Fruit fly (Drosophila melanogaster): ENCODE data around the gene Arp3.

DNA sequence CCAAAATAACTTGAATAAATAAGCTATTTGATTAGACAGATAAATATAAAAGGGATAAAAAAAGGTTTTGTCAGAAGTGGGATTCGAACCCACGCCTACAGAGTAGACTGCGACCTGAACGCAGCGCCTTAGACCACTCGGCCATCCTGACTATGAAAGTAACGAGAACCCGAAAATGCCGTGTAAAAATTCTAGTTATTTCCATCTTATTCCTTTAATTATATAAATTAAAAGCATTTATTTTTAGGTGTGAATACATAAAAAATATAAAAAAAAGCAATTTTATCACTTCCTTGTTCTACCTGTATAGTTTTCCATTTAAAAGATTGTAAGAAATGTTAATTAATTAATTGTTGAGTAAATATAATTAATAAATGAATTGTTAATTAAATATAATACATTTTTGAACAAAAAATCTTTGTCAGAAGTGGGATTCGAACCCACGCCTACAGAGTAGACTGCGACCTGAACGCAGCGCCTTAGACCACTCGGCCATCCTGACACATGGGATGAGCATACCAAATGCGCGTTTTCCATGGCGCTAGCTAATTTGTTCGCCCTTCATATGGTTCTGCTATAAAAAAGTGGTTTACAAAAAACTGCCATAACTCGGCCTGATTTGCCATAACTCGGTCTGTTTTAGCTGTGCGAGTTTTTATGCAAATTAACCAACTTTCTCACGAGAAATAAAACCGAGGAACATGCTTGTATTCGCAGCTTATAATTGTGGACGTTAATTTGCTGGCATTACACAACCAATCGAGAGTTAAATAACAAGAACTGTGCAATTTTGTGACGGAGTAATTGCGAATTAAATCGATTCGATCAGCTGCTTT, 49.9 kb downstream of the Arp3 start:
- no peak for TF ChIP-seq Lpt (GFP tag; optimal IDR thresholded peaks at IDR 0.05)
- no peak for TF ChIP-seq salr (GFP tag; optimal IDR thresholded peaks at IDR 0.05)
- TF ChIP-seq CG4318 (GFP tag; optimal IDR thresholded peaks at IDR 0.05), result no peak
- TF ChIP-seq Hr38 (GFP tag; optimal IDR thresholded peaks at IDR 0.05), result no peak
- no peak for TF ChIP-seq OdsH (GFP tag; optimal IDR thresholded peaks at IDR 0.05)
- TF ChIP-seq CG34406 (GFP tag; optimal IDR thresholded peaks at IDR 0.05), result no peak

Measured in whole organism, prepupa.